Worm (Caenorhabditis elegans) whole organism, L2 larva: Measurements from ENCODE around the gene lgg-2.

ENCODE experiments used
- C34F6.9 ChIP-seq: fragments of 150-350 bp; optimal IDR thresholded peaks from 2 replicates; lab custom pipeline; 2014; ENCODE audit warnings: missing biosample characterization, missing genetic modification characterization
- F13H6.1 ChIP-seq: sonication (generic microtip); optimal IDR thresholded peaks from 2 replicates; lab custom pipeline; 2016; ENCODE audit warnings: missing genetic modification characterization, missing compliant biosample characterization
- R02D3.7 ChIP-seq: fragments of 150-350 bp; optimal IDR thresholded peaks from 2 replicates; lab custom pipeline; 2014; ENCODE audit warnings: missing biosample characterization, missing genetic modification characterization
- Y55F3AM.14 ChIP-seq: fragments of 200-800 bp; sonication (Bioruptor generic); optimal IDR thresholded peaks from 2 replicates; lab custom pipeline; 2018; ENCODE audit warnings: mild to moderate bottlenecking, missing genetic modification characterization, missing compliant biosample characterization
- ZK546.5 ChIP-seq: sonication (generic microtip); optimal IDR thresholded peaks from 2 replicates; lab custom pipeline; 2017; ENCODE audit warnings: missing biosample characterization, missing genetic modification characterization
- alr-1 ChIP-seq: fragments of 150-350 bp; optimal IDR thresholded peaks from 2 replicates; lab custom pipeline; 2014; ENCODE audit warnings: missing biosample characterization, missing genetic modification characterization
- aly-2 ChIP-seq: fragments of 150-350 bp; optimal IDR thresholded peaks from 2 replicates; lab custom pipeline; 2014; ENCODE audit warnings: missing biosample characterization, missing genetic modification characterization
- ama-1 ChIP-seq: fragments of 150-350 bp; optimal IDR thresholded peaks from 2 replicates; lab custom pipeline; 2018; ENCODE audit warnings: inconsistent platforms
- blmp-1 ChIP-seq: sonication (generic microtip); optimal IDR thresholded peaks from 2 replicates; lab custom pipeline; 2017; ENCODE audit warnings: missing genetic modification characterization, mild to moderate bottlenecking, missing compliant biosample characterization, antibody characterized with exemption, moderate library complexity; ENCODE audit not compliant: insufficient read depth
- ceh-16 ChIP-seq: fragments of 150-350 bp; optimal IDR thresholded peaks from 2 replicates; lab custom pipeline; 2014; ENCODE audit warnings: missing biosample characterization, missing genetic modification characterization
- ceh-82 ChIP-seq: fragments of 150-350 bp; optimal IDR thresholded peaks from 2 replicates; lab custom pipeline; 2014; ENCODE audit warnings: missing biosample characterization, missing genetic modification characterization
- crh-2 ChIP-seq: sonication (generic microtip); optimal IDR thresholded peaks from 2 replicates; lab custom pipeline; 2017; ENCODE audit warnings: missing biosample characterization, missing genetic modification characterization
- egl-27 ChIP-seq: sonication (generic microtip); optimal IDR thresholded peaks from 3 replicates; lab custom pipeline; 2017; ENCODE audit warnings: missing biosample characterization, missing genetic modification reagents, missing genetic modification characterization
- elt-1 ChIP-seq: fragments of 150-350 bp; optimal IDR thresholded peaks from 2 replicates; lab custom pipeline; 2014; ENCODE audit warnings: missing biosample characterization, missing genetic modification characterization
- elt-3 ChIP-seq: sonication (generic microtip); optimal IDR thresholded peaks from 2 replicates; lab custom pipeline; 2017; ENCODE audit warnings: missing biosample characterization, missing genetic modification characterization
- fos-1 ChIP-seq: fragments of 150-350 bp; optimal IDR thresholded peaks from 2 replicates; lab custom pipeline; 2014; ENCODE audit warnings: missing biosample characterization, missing genetic modification characterization
- gmeb-1 ChIP-seq: fragments of 150-350 bp; optimal IDR thresholded peaks from 2 replicates; lab custom pipeline; 2014; ENCODE audit warnings: missing biosample characterization, missing genetic modification characterization
- lin-11 ChIP-seq: fragments of 150-350 bp; sonication (generic microtip); optimal IDR thresholded peaks from 2 replicates; lab custom pipeline; 2014; ENCODE audit warnings: missing biosample characterization, missing genetic modification characterization, inconsistent platforms, mixed read lengths
- lin-39 ChIP-seq: fragments of 150-350 bp; optimal IDR thresholded peaks from 2 replicates; lab custom pipeline; 2014; ENCODE audit warnings: missing biosample characterization, missing genetic modification reagents, missing genetic modification characterization
- lsy-2 ChIP-seq, 2 experiments: fragments of 150-350 bp in 1 of 2; sonication (generic microtip) in 1 of 2; optimal IDR thresholded peaks; 2 replicates each; lab custom pipeline; 2014 to 2017; ENCODE audit warnings: missing biosample characterization in 2 of 2, missing genetic modification characterization in 2 of 2
- mbf-1 ChIP-seq: sonication (generic microtip); optimal IDR thresholded peaks from 2 replicates; lab custom pipeline; 2017; ENCODE audit warnings: missing biosample characterization, missing genetic modification characterization
- mdl-1 ChIP-seq, 2 experiments: fragments of 150-350 bp in 1 of 2; sonication (generic microtip) in 1 of 2; optimal IDR thresholded peaks; 2 replicates each; lab custom pipeline; 2017; ENCODE audit warnings: missing biosample characterization in 2 of 2, missing genetic modification characterization in 2 of 2
- nhr-10 ChIP-seq: sonication (generic microtip); optimal IDR thresholded peaks from 2 replicates; lab custom pipeline; 2017; ENCODE audit warnings: missing biosample characterization, missing genetic modification characterization
- nhr-11 ChIP-seq: fragments of 150-350 bp; optimal IDR thresholded peaks from 2 replicates; lab custom pipeline; 2014; ENCODE audit warnings: missing biosample characterization, missing genetic modification characterization
- nhr-129 ChIP-seq: fragments of 150-350 bp; optimal IDR thresholded peaks from 2 replicates; lab custom pipeline; 2014; ENCODE audit warnings: missing biosample characterization, missing genetic modification characterization
- nhr-23 ChIP-seq: fragments of 150-350 bp; optimal IDR thresholded peaks from 2 replicates; lab custom pipeline; 2014; ENCODE audit warnings: missing biosample characterization, missing genetic modification reagents, missing genetic modification characterization
- nhr-237 ChIP-seq: fragments of 150-350 bp; optimal IDR thresholded peaks from 2 replicates; lab custom pipeline; 2014; ENCODE audit warnings: missing biosample characterization, missing genetic modification characterization
- nhr-25 ChIP-seq: fragments of 150-350 bp; sonication (generic microtip); optimal IDR thresholded peaks from 3 replicates; lab custom pipeline; 2014; ENCODE audit warnings: missing biosample characterization, missing genetic modification characterization
- nhr-6 ChIP-seq: fragments of 150-350 bp; optimal IDR thresholded peaks from 2 replicates; lab custom pipeline; 2014; ENCODE audit warnings: missing biosample characterization, missing genetic modification characterization
- nhr-77 ChIP-seq: fragments of 150-350 bp; optimal IDR thresholded peaks from 2 replicates; lab custom pipeline; 2014; ENCODE audit warnings: missing biosample characterization, missing genetic modification characterization
- sem-4 ChIP-seq: fragments of 150-350 bp; optimal IDR thresholded peaks from 2 replicates; lab custom pipeline; 2014; ENCODE audit warnings: missing biosample characterization, missing genetic modification reagents, missing genetic modification characterization
- skn-1 ChIP-seq: sonication (generic microtip); optimal IDR thresholded peaks from 2 replicates; lab custom pipeline; 2017; ENCODE audit warnings: missing biosample characterization, missing genetic modification characterization
- sma-3 ChIP-seq: sonication (generic microtip); optimal IDR thresholded peaks from 2 replicates; lab custom pipeline; 2016; ENCODE audit warnings: missing genetic modification reagents, missing genetic modification characterization, missing compliant biosample characterization
- sma-9 ChIP-seq, 2 experiments: fragments of 150-350 bp in 1 of 2; sonication (generic microtip) in 1 of 2; optimal IDR thresholded peaks; 2 replicates each; lab custom pipeline; 2014 to 2016; ENCODE audit warnings: missing genetic modification characterization in 2 of 2, mild to moderate bottlenecking in 1 of 2, missing biosample characterization in 1 of 2, missing compliant biosample characterization in 1 of 2, missing genetic modification reagents in 1 of 2, moderate library complexity in 1 of 2
- snpc-4 ChIP-seq: fragments of 150-350 bp; optimal IDR thresholded peaks from 2 replicates; lab custom pipeline; 2014; ENCODE audit warnings: missing biosample characterization, missing genetic modification characterization
- unc-39 ChIP-seq: fragments of 150-350 bp; optimal IDR thresholded peaks from 2 replicates; lab custom pipeline; 2014; ENCODE audit warnings: missing biosample characterization, missing genetic modification characterization
- unc-55 ChIP-seq: fragments of 150-350 bp; sonication (generic microtip); optimal IDR thresholded peaks from 3 replicates; lab custom pipeline; 2014; ENCODE audit warnings: missing biosample characterization, missing genetic modification reagents, missing genetic modification characterization
- unc-62 ChIP-seq: fragments of 150-350 bp; optimal IDR thresholded peaks from 2 replicates; lab custom pipeline; 2014; ENCODE audit warnings: missing biosample characterization, missing genetic modification reagents, missing genetic modification characterization
- zag-1 ChIP-seq: fragments of 150-350 bp; optimal IDR thresholded peaks from 2 replicates; lab custom pipeline; 2014; ENCODE audit warnings: missing biosample characterization, missing genetic modification characterization
- ztf-1 ChIP-seq: fragments of 200-800 bp; sonication (Bioruptor generic); conservative IDR thresholded peaks from 2 replicates; pipeline ENCODE4 v1.3.6; 2022; ENCODE audit warnings: missing genetic modification characterization, missing compliant biosample characterization
- ztf-11 ChIP-seq: sonication (generic microtip); optimal IDR thresholded peaks from 2 replicates; lab custom pipeline; 2017; ENCODE audit warnings: missing biosample characterization, missing genetic modification characterization
- ztf-4 ChIP-seq: fragments of 150-350 bp; optimal IDR thresholded peaks from 2 replicates; lab custom pipeline; 2014; ENCODE audit warnings: missing biosample characterization, missing genetic modification characterization

The lgg-2 gene

DNA sequence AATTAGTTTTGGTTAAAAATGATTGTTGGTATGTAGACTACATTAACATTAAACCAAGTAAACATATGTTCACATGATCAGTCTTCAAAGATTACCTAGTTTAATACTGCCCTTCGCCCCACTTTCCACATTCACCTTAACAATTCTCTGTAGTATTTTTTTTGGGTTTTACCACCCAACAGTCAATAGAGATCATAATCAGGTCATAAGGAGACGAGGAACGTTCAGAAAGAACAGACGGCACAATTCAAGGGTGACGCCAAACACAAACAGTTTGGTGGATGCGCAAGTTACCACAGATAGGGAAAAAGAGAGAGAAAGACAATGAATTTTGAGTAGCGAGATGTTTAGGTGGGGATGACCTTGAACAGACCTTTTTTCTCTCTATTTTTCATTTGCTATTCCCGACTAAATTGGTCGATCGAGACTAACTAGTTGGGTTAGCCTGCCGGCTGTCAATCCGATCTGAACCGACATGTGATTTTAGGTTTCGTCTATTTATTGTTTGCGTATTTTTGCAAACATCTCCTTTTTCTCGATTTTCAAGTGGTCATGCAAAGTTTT, 36.0 kb upstream of the lgg-2 start:
- peak; percentile 63 for TF ChIP-seq nhr-129 (tag; lab: Kevin White, UChicago)
- peak; percentile 47 for TF ChIP-seq blmp-1 (tag; lab: Kevin White, UChicago)
- TF ChIP-seq mdl-1 (tag; optimal IDR thresholded peaks at IDR 0.05; lab: Kevin White, UChicago): peak in 1 of 2 experiments; percentile 23
- peak; percentile 35 for TF ChIP-seq F13H6.1 (tag; lab: Kevin White, UChicago)
- no peak for TF ChIP-seq snpc-4 (tag; lab: Kevin White, UChicago)
- TF ChIP-seq R02D3.7 (tag; lab: Kevin White, UChicago): no peak
- TF ChIP-seq C34F6.9 (tag; lab: Kevin White, UChicago): no peak
- TF ChIP-seq mbf-1 (tag; lab: Kevin White, UChicago): no peak
- no peak for TF ChIP-seq sem-4 (tag; lab: Kevin White, UChicago)
- no peak for TF ChIP-seq crh-2 (tag; lab: Kevin White, UChicago)
- no peak for TF ChIP-seq ZK546.5 (tag; lab: Kevin White, UChicago)
- no peak for TF ChIP-seq elt-1 (tag; lab: Kevin White, UChicago)
- no peak for TF ChIP-seq ama-1
- TF ChIP-seq fos-1 (tag; lab: Kevin White, UChicago): peak; percentile 29
- no peak for TF ChIP-seq lin-39
- TF ChIP-seq zag-1 (tag; lab: Kevin White, UChicago): no peak
- TF ChIP-seq aly-2 (tag; lab: Kevin White, UChicago): no peak
- TF ChIP-seq lin-11 (tag; lab: Kevin White, UChicago): no peak
- no peak for TF ChIP-seq nhr-77 (tag; lab: Kevin White, UChicago)
- TF ChIP-seq unc-55: no peak
- TF ChIP-seq sma-3 (GFP tag; lab: Kevin White, UChicago): peak; percentile 41
- no peak for TF ChIP-seq nhr-10 (tag; lab: Kevin White, UChicago)
- TF ChIP-seq ztf-11 (tag; lab: Kevin White, UChicago): no peak
- TF ChIP-seq nhr-25 (tag; lab: Kevin White, UChicago): peak; percentile 78
- no peak for TF ChIP-seq ztf-4 (tag; lab: Kevin White, UChicago)
- TF ChIP-seq nhr-23: no peak
- TF ChIP-seq Y55F3AM.14 (GFP tag; lab: Kevin White, UChicago): no peak
- TF ChIP-seq nhr-6 (tag; lab: Kevin White, UChicago): peak; percentile 47
- peak in 1 of 2 experiments; percentile 4 for TF ChIP-seq lsy-2 (tag; optimal IDR thresholded peaks at IDR 0.05; lab: Kevin White, UChicago)
- peak; percentile 26 for TF ChIP-seq gmeb-1 (tag; lab: Kevin White, UChicago)
- peak; percentile 58 for TF ChIP-seq sma-9 (GFP tag; optimal IDR thresholded peaks at IDR 0.05; lab: Kevin White, UChicago)
- TF ChIP-seq sma-9 (tag; optimal IDR thresholded peaks at IDR 0.05; lab: Kevin White, UChicago): no peak
- no peak for TF ChIP-seq elt-3 (tag; lab: Kevin White, UChicago)
- no peak for TF ChIP-seq unc-62 (GFP tag; lab: Kevin White, UChicago)
- TF ChIP-seq unc-39 (tag; lab: Kevin White, UChicago): no peak
- no peak for TF ChIP-seq nhr-237 (tag; lab: Kevin White, UChicago)
- TF ChIP-seq ceh-82 (tag; lab: Kevin White, UChicago): no peak
- no peak for TF ChIP-seq ztf-1
- TF ChIP-seq egl-27 (tag; lab: Kevin White, UChicago): peak; percentile 27
- TF ChIP-seq ceh-16 (tag; lab: Kevin White, UChicago): peak; percentile 25
- no peak for TF ChIP-seq skn-1
- TF ChIP-seq nhr-11: no peak

DNA sequence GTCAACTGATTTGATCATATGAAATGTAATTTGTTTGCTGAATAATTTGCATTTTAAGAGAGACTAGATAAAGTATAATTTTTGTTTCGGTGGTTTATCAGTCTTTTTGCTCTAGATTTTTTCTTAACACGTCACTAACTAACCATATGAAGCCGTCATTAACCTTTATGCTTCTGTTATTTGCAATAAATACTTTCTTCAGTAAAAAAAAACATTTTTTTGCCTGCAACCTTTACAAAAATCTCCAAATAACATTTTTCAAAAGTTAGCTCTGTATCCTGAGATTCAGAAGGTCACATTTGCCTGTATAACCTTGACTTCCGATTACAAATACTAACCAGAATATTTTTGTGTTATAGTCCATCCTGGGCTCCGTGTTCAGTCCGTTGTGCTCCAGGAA, 35.1 kb upstream of the lgg-2 start:
- TF ChIP-seq mbf-1 (tag; lab: Kevin White, UChicago) (no peak), alr-1 (tag; lab: Kevin White, UChicago) (no peak), ztf-4 (tag; lab: Kevin White, UChicago) (no peak), skn-1 (no peak), nhr-10 (tag; lab: Kevin White, UChicago) (no peak), blmp-1 (tag; lab: Kevin White, UChicago) (no peak), sma-3 (GFP tag; lab: Kevin White, UChicago) (no peak), unc-62 (GFP tag; lab: Kevin White, UChicago) (no peak), elt-1 (tag; lab: Kevin White, UChicago) (no peak), lsy-2 (tag; optimal IDR thresholded peaks at IDR 0.05; lab: Kevin White, UChicago) (no peak), lin-11 (tag; lab: Kevin White, UChicago) (no peak), nhr-25 (tag; lab: Kevin White, UChicago) (no peak), ceh-82 (tag; lab: Kevin White, UChicago) (no peak)
